Worm (Caenorhabditis elegans): ENCODE measurements around the gene ndua-12.

ndua-12 gene

DNA sequence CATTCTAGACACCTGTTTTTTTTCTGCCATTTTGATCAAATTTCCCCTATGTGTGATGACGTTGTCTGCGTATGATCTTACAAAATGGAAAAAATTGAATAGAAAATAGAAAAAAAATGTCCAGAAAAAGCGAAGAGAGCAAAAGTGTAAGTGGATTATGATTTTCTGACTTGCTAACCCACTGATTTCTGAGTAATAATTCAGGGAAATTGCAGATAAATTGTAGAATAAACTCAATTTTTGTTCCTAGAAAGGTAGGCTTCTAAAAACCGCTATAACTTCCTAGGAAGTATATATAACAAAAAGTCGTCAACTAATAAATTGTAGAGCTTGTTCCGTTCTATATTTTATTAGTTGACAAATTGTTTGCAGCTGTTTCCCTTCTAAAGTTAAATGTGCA is 15.0 kb upstream of the ndua-12 start:
- peak in 1 of 2 experiments; percentile 13 for TF ChIP-seq lsy-2 (tag; optimal IDR thresholded peaks at IDR 0.05)
- TF ChIP-seq dmd-4 (tag; optimal IDR thresholded peaks at IDR 0.05), result no peak
- peak; percentile 53 for TF ChIP-seq nhr-21 (tag; optimal IDR thresholded peaks at IDR 0.05)

DNA sequence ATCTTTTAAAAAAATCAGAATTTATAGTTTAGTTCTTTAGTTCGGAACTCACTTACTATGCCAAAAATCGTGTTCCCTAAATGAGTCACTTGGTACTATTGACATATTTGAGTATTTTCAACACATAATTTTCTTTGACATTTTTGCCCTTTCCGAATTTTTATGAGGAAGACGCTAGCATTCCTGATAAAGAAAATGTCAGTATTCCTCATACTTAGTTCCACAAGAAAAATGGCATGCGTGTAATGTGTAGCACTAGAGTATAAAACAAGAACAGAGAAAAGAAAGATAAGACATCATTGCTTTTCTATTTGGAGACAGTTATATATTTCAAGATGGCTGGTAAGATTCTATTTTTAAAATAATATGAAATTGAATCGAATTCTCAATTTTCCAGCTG is 10.3 kb upstream of the ndua-12 start, which contains the start of gene Y94H6A.2:
Y94H6A.2 (plus strand) TSS at position 336 of the 400 bp plus-strand sequence.
- no peak for TF ChIP-seq nhr-6 (tag; optimal IDR thresholded peaks at IDR 0.05)
- TF ChIP-seq fos-1 (tag; optimal IDR thresholded peaks at IDR 0.05), result peak; percentile 76
- TF ChIP-seq dmd-4 (tag; optimal IDR thresholded peaks at IDR 0.05), result no peak
- no peak for TF ChIP-seq ztf-11 (tag; optimal IDR thresholded peaks at IDR 0.05)

DNA sequence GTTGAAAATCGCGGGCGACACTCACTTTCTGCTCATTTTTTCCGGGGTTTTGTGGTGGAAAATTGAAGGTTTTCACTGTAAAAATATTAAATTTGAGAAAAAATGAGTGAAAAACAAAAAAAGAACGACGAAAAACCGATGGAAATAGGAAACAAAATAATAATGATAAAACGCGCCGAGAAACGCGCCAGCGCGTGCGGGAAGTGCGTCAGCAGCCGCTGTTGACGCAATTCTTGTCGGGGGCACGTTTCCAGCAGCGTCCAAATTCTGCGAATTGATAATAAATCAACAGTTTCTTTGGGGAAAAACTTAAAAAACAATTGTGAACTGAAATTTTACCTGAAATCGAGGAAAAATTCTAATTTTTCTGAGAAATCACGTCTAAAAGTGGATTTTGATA is 6.2 kb upstream of the ndua-12 start, which contains the start of gene ubxn-2:
ubxn-2 (minus strand) TSS at position 36 of the 400 bp plus-strand sequence.
- TF ChIP-seq ztf-1 (GFP tag; conservative IDR thresholded peaks at IDR 0.05) (no peak), nhr-25 (tag; optimal IDR thresholded peaks at IDR 0.05) (peak; percentile 74), ZK546.5 (tag; optimal IDR thresholded peaks at IDR 0.05) (no peak), nhr-11 (tag; optimal IDR thresholded peaks at IDR 0.05) (no peak), lin-39 (tag; optimal IDR thresholded peaks at IDR 0.05) (no peak), ztf-11 (tag; optimal IDR thresholded peaks at IDR 0.05) (no peak), sem-4 (tag; optimal IDR thresholded peaks at IDR 0.05) (peak; percentile 44), egl-27 (tag; optimal IDR thresholded peaks at IDR 0.05) (no peak), crh-2 (tag; optimal IDR thresholded peaks at IDR 0.05) (peak; percentile 59), ceh-82 (tag; optimal IDR thresholded peaks at IDR 0.05) (peak; percentile 10), ama-1 (optimal IDR thresholded peaks at IDR 0.05) (no peak), sma-9 (GFP tag; optimal IDR thresholded peaks at IDR 0.05) (no peak), sma-9 (tag; optimal IDR thresholded peaks at IDR 0.05) (no peak), nhr-23 (tag; optimal IDR thresholded peaks at IDR 0.05) (no peak), snpc-4 (tag; optimal IDR thresholded peaks at IDR 0.05) (peak; percentile 12), nhr-77 (tag; optimal IDR thresholded peaks at IDR 0.05) (no peak), gmeb-1 (tag; optimal IDR thresholded peaks at IDR 0.05) (peak; percentile 87), skn-1 (tag; optimal IDR thresholded peaks at IDR 0.05) (no peak), fos-1 (tag; optimal IDR thresholded peaks at IDR 0.05) (peak; percentile 31), mbf-1 (tag; optimal IDR thresholded peaks at IDR 0.05) (no peak), nhr-6 (tag; optimal IDR thresholded peaks at IDR 0.05) (no peak), ztf-4 (tag; optimal IDR thresholded peaks at IDR 0.05) (no peak), nhr-129 (tag; optimal IDR thresholded peaks at IDR 0.05) (peak; percentile 46), nhr-12 (tag; optimal IDR thresholded peaks at IDR 0.05) (no peak), elt-1 (tag; optimal IDR thresholded peaks at IDR 0.05) (no peak), nhr-10 (tag; optimal IDR thresholded peaks at IDR 0.05) (peak; percentile 5), mdl-1 (tag; optimal IDR thresholded peaks at IDR 0.05) (peak in 1 of 2 experiments; percentile 25), lin-11 (tag; optimal IDR thresholded peaks at IDR 0.05) (peak; percentile 61), unc-39 (tag; optimal IDR thresholded peaks at IDR 0.05) (no peak), sma-3 (GFP tag; optimal IDR thresholded peaks at IDR 0.05) (peak; percentile 75), alr-1 (tag; optimal IDR thresholded peaks at IDR 0.05) (no peak), unc-55 (GFP tag; optimal IDR thresholded peaks at IDR 0.05) (peak; percentile 85), F13H6.1 (tag; optimal IDR thresholded peaks at IDR 0.05) (peak; percentile 78), ceh-16 (tag; optimal IDR thresholded peaks at IDR 0.05) (peak; percentile 22), unc-62 (GFP tag; optimal IDR thresholded peaks at IDR 0.05) (no peak), lsy-2 (tag; optimal IDR thresholded peaks at IDR 0.05) (peak; percentile 82 to 90), Y55F3AM.14 (GFP tag; optimal IDR thresholded peaks at IDR 0.05) (no peak), aly-2 (tag; optimal IDR thresholded peaks at IDR 0.05) (no peak), nhr-237 (tag; optimal IDR thresholded peaks at IDR 0.05) (no peak), mab-5 (tag; optimal IDR thresholded peaks at IDR 0.05) (peak; percentile 33), R02D3.7 (tag; optimal IDR thresholded peaks at IDR 0.05) (no peak), elt-3 (tag; optimal IDR thresholded peaks at IDR 0.05) (no peak), zag-1 (tag; optimal IDR thresholded peaks at IDR 0.05) (peak; percentile 9), nhr-21 (tag; optimal IDR thresholded peaks at IDR 0.05) (peak; percentile 44), dmd-4 (tag; optimal IDR thresholded peaks at IDR 0.05) (no peak), lin-13 (GFP tag; optimal IDR thresholded peaks at IDR 0.05) (peak; percentile 88), blmp-1 (tag; optimal IDR thresholded peaks at IDR 0.05; ENCODE audit: insufficient read depth) (no peak), peb-1 (tag; optimal IDR thresholded peaks at IDR 0.05) (no peak), C34F6.9 (tag; optimal IDR thresholded peaks at IDR 0.05) (peak; percentile 79)
